Fruit fly (Drosophila melanogaster): ENCODE data around the gene CG44090.

CG44090 gene

DNA sequence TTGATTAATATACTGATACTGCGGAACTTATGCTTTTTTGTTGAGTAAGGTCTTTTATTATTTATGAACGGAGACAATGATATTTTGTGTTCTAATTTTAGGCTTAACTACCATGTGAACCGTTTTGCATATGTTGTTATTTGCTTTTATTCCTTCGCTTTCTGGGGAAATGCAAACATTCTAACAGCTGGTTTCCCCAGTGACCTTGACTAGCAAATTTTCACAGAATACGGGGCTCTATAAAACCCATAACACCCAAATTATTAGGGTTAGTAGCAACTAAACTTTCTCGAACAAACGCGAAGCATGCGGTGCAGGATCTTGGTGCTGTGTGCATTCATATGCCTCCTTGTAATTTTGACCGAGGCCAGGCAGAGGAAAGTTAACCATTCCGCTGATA is 26.7 kb downstream of the CG44090 start, which contains the start of gene CG17283:
Gene CG17283, plus strand, starts transcription at position 301 of the 400 bp plus-strand sequence.
- TF ChIP-seq dsf (GFP tag; optimal IDR thresholded peaks at IDR 0.05; ENCODE audit: borderline replicate concordance): no peak
- TF ChIP-seq lola (GFP tag; optimal IDR thresholded peaks at IDR 0.05): no peak
- no peak for TF ChIP-seq CG9705 (GFP tag; optimal IDR thresholded peaks at IDR 0.05)
- TF ChIP-seq Sp1 (GFP tag; optimal IDR thresholded peaks at IDR 0.05): no peak
- no peak for TF ChIP-seq dmrt93B (GFP tag; optimal IDR thresholded peaks at IDR 0.05)
- TF ChIP-seq foxo (GFP tag; optimal IDR thresholded peaks at IDR 0.05): no peak
- TF ChIP-seq Hnf4 (GFP tag; optimal IDR thresholded peaks at IDR 0.05): no peak
- no peak for TF ChIP-seq usp (GFP tag; optimal IDR thresholded peaks at IDR 0.05)
- no peak for TF ChIP-seq pan (optimal IDR thresholded peaks at IDR 0.05)
- no peak for TF ChIP-seq psq (GFP tag; optimal IDR thresholded peaks at IDR 0.05)
- no peak for TF ChIP-seq Jra (GFP tag; optimal IDR thresholded peaks at IDR 0.05)
- no peak for TF ChIP-seq Vsx2 (GFP tag; optimal IDR thresholded peaks at IDR 0.05; ENCODE audit: partially characterized antibody)
- TF ChIP-seq dl (GFP tag; optimal IDR thresholded peaks at IDR 0.05; ENCODE audit: insufficient read depth in 1 of 2, partially characterized antibody in 2 of 2): no peak
- no peak for TF ChIP-seq Myc (optimal IDR thresholded peaks at IDR 0.05)
- no peak for TF ChIP-seq N (GFP tag; optimal IDR thresholded peaks at IDR 0.05)
- TF ChIP-seq GATAd (GFP tag; optimal IDR thresholded peaks at IDR 0.05): no peak
- no peak for TF ChIP-seq h (GFP tag; optimal IDR thresholded peaks at IDR 0.05)
- TF ChIP-seq fru (GFP tag; optimal IDR thresholded peaks at IDR 0.05): no peak
- TF ChIP-seq Abd-B (GFP tag; optimal IDR thresholded peaks at IDR 0.05): no peak

dm6 chr3R:17406411-17406810 is 27.8 kb downstream of the CG44090 start, which contains the start of the genes CG42824 and CG42798:
Gene CG42824 (minus strand): TSS chr3R:17406511.
Gene CG42798 (plus strand): TSS chr3R:17406678.
- TF ChIP-seq CG32264 (GFP tag; optimal IDR thresholded peaks at IDR 0.05): no peak
- TF ChIP-seq CG9705 (GFP tag; optimal IDR thresholded peaks at IDR 0.05): no peak

DNA sequence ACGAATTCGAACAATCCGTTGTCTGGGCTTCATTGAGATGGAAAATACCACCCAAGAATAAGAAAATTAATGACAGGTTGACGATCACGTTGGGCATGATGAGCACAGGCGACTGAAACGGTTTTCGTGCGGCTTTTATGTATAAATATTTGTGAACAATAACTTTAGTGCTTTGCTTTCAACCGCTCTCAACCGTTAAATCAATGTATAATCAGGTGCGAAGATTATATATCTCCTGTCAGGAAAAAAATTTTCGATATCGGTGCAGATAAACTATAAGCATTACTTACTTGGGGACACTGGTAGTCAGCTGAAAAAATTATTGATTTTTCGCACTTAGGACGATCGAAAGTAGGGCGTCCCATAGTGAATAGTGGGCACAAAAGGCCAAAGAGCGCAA is 29.2 kb downstream of the CG44090 start, which contains the start of gene CG42823:
Gene CG42823, minus strand, starts transcription at position 101 of the 400 bp plus-strand sequence.
- TF ChIP-seq Hnf4 (GFP tag; optimal IDR thresholded peaks at IDR 0.05) (no peak), CG9705 (GFP tag; optimal IDR thresholded peaks at IDR 0.05) (no peak), Rel (GFP tag; optimal IDR thresholded peaks at IDR 0.05) (no peak), Rel (tag; optimal IDR thresholded peaks at IDR 0.05) (no peak), br (GFP tag; optimal IDR thresholded peaks at IDR 0.05) (no peak), tai (GFP tag; optimal IDR thresholded peaks at IDR 0.05) (no peak), Myc (optimal IDR thresholded peaks at IDR 0.05) (no peak), Hr83 (GFP tag; optimal IDR thresholded peaks at IDR 0.05; ENCODE audit: poor library complexity, severe bottlenecking) (no peak), OdsH (GFP tag; optimal IDR thresholded peaks at IDR 0.05) (no peak), brk (GFP tag; optimal IDR thresholded peaks at IDR 0.05) (no peak), Hr78 (GFP tag; optimal IDR thresholded peaks at IDR 0.05) (no peak), pan (optimal IDR thresholded peaks at IDR 0.05) (no peak), h (GFP tag; optimal IDR thresholded peaks at IDR 0.05) (no peak), Abd-B (GFP tag; optimal IDR thresholded peaks at IDR 0.05) (no peak), Vsx2 (GFP tag; optimal IDR thresholded peaks at IDR 0.05; ENCODE audit: partially characterized antibody) (no peak), foxo (GFP tag; optimal IDR thresholded peaks at IDR 0.05) (no peak), dsf (GFP tag; optimal IDR thresholded peaks at IDR 0.05; ENCODE audit: borderline replicate concordance) (no peak), ey (GFP tag; optimal IDR thresholded peaks at IDR 0.05) (no peak), sage (GFP tag; optimal IDR thresholded peaks at IDR 0.05) (no peak)

DNA sequence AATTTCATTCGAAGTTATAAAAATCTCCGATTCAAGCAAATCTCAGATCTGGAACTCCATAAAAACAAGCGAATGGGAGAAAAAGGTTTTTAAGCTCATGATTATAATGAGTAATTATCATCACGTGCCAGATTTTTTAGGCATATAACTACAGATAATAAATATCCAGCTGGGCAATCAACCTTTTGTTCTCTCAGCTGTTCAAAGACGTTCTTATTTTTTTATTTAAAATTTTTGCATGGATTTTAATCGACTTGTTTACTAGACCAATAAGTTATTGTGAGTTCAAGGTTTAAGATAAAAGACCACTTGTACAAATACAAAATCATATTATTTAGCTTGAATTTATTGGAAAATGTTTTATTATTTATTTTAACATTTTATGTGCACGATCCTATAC is 30.1 kb downstream of the CG44090 start:
- TF ChIP-seq Dfd (GFP tag; optimal IDR thresholded peaks at IDR 0.05): no peak
- TF ChIP-seq h (GFP tag; optimal IDR thresholded peaks at IDR 0.05): peak; percentile 16
- TF ChIP-seq Hr83 (GFP tag; optimal IDR thresholded peaks at IDR 0.05; ENCODE audit: poor library complexity, severe bottlenecking): peak; percentile 77
- no peak for TF ChIP-seq Abd-B (GFP tag; optimal IDR thresholded peaks at IDR 0.05)
- TF ChIP-seq fru (GFP tag; optimal IDR thresholded peaks at IDR 0.05): peak; percentile 2
- peak; percentile 55 for TF ChIP-seq br (GFP tag; optimal IDR thresholded peaks at IDR 0.05)
- TF ChIP-seq GATAd (GFP tag; optimal IDR thresholded peaks at IDR 0.05): no peak
- peak; percentile 59 for TF ChIP-seq tai (GFP tag; optimal IDR thresholded peaks at IDR 0.05)
- no peak for TF ChIP-seq Hr78 (GFP tag; optimal IDR thresholded peaks at IDR 0.05)
- TF ChIP-seq jim (GFP tag; optimal IDR thresholded peaks at IDR 0.05): no peak
- peak; percentile 72 for TF ChIP-seq rgr (GFP tag; optimal IDR thresholded peaks at IDR 0.05)
- no peak for TF ChIP-seq Mio (GFP tag; optimal IDR thresholded peaks at IDR 0.05)
- peak; percentile 40 for TF ChIP-seq brk (GFP tag; optimal IDR thresholded peaks at IDR 0.05)
- TF ChIP-seq OdsH (GFP tag; optimal IDR thresholded peaks at IDR 0.05): peak; percentile 60
- TF ChIP-seq HLH106 (tag; optimal IDR thresholded peaks at IDR 0.05): peak; percentile 12
- no peak for TF ChIP-seq dl (GFP tag; optimal IDR thresholded peaks at IDR 0.05; ENCODE audit: insufficient read depth in 1 of 2, partially characterized antibody in 2 of 2)
- peak; percentile 78 for TF ChIP-seq Hnf4 (GFP tag; optimal IDR thresholded peaks at IDR 0.05)
- TF ChIP-seq Rel (GFP tag; optimal IDR thresholded peaks at IDR 0.05): no peak
- TF ChIP-seq Rel (tag; optimal IDR thresholded peaks at IDR 0.05): no peak
- no peak for TF ChIP-seq CrebA (GFP tag; optimal IDR thresholded peaks at IDR 0.05; ENCODE audit: borderline replicate concordance)
- TF ChIP-seq CG9705 (GFP tag; optimal IDR thresholded peaks at IDR 0.05): no peak
- TF ChIP-seq Dif (GFP tag; optimal IDR thresholded peaks at IDR 0.05; ENCODE audit: partially characterized antibody): no peak
- no peak for TF ChIP-seq lola (GFP tag; optimal IDR thresholded peaks at IDR 0.05)
- TF ChIP-seq dsf (GFP tag; optimal IDR thresholded peaks at IDR 0.05; ENCODE audit: borderline replicate concordance): no peak
- TF ChIP-seq sv (GFP tag; optimal IDR thresholded peaks at IDR 0.05): no peak
- TF ChIP-seq sage (GFP tag; optimal IDR thresholded peaks at IDR 0.05): no peak
- peak; percentile 36 for TF ChIP-seq Jra (GFP tag; optimal IDR thresholded peaks at IDR 0.05)
- peak in 1 of 2 experiments; percentile 5 for TF ChIP-seq foxo (GFP tag; optimal IDR thresholded peaks at IDR 0.05)

Measured in whole organism, wandering third instar larva.